Worm (Caenorhabditis elegans): ENCODE data around the gene tebp-2.

DNA sequence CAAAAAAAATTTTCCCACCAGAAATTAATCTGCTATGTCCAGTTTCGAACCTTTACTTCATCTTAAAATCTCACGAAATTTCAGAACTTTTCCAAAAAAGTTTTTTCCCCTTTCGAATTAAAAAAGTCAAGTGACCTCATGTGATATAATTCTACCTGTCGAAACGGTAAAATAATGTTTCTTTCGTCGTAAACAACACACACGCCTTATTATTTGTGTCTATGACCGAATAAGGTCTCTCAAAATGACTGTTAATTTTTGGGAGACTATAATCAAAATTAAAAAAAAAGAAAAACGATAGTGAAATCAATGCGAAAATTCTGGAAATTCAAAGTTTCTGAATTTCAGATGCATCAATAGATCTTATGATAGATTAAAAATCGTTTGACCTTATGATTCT, 41.8 kb downstream of the tebp-2 start:
- TF ChIP-seq unc-39 (tag; optimal IDR thresholded peaks at IDR 0.05): no peak
- no peak for TF ChIP-seq ham-2 (GFP tag; optimal IDR thresholded peaks at IDR 0.05)
- TF ChIP-seq mls-2 (tag; optimal IDR thresholded peaks at IDR 0.05): no peak
- no peak for TF ChIP-seq ceh-39 (tag; optimal IDR thresholded peaks at IDR 0.05)
- no peak for TF ChIP-seq mep-1 (tag; optimal IDR thresholded peaks at IDR 0.05)
- TF ChIP-seq pha-4 (tag; optimal IDR thresholded peaks at IDR 0.05): no peak
